Fruit fly (Drosophila melanogaster) whole organism, embryonic: ENCODE measurements around the gene GXIVsPLA2.

ENCODE experiments used
- CG10267 ChIP-seq: fragments of 200-800 bp; sonication (Bioruptor generic); optimal IDR thresholded peaks from 2 replicates; lab custom pipeline; 2018; ENCODE audit warnings: missing biosample characterization, mild to moderate bottlenecking, missing genetic modification characterization, moderate library complexity
- CG10654 ChIP-seq: fragments of 200-800 bp; sonication (Bioruptor generic); optimal IDR thresholded peaks from 2 replicates; lab custom pipeline; 2016; ENCODE audit warnings: missing biosample characterization, missing genetic modification characterization
- CG11398 ChIP-seq: fragments of 200-800 bp; sonication (Bioruptor generic); optimal IDR thresholded peaks from 2 replicates; lab custom pipeline; 2016; ENCODE audit warnings: missing biosample characterization, missing genetic modification characterization
- CG11456 ChIP-seq: fragments of 200-800 bp; sonication (Bioruptor generic); IDR thresholded peaks from 3 replicates; pipeline ENCODE4 v1.3.6; 2022; ENCODE audit warnings: missing biosample characterization, missing genetic modification characterization
- CG11504 ChIP-seq: fragments of 200-800 bp; sonication (Bioruptor generic); optimal IDR thresholded peaks from 3 replicates; lab custom pipeline; 2019; ENCODE audit warnings: missing biosample characterization, mild to moderate bottlenecking, missing genetic modification characterization, moderate library complexity
- CG15601 ChIP-seq: fragments of 200-800 bp; sonication (Bioruptor generic); optimal IDR thresholded peaks from 3 replicates; lab custom pipeline; 2019; ENCODE audit warnings: missing biosample characterization, mild to moderate bottlenecking, missing genetic modification characterization, moderate library complexity
- CG17186 ChIP-seq: fragments of 200-800 bp; sonication (Bioruptor generic); optimal IDR thresholded peaks from 3 replicates; lab custom pipeline; 2017; ENCODE audit warnings: missing biosample characterization, missing genetic modification reagents, missing genetic modification characterization
- CG18619 ChIP-seq: fragments of 200-800 bp; sonication (Bioruptor generic); optimal IDR thresholded peaks from 3 replicates; lab custom pipeline; 2017; ENCODE audit warnings: missing biosample characterization, mild to moderate bottlenecking, missing genetic modification characterization
- CG30020 ChIP-seq: fragments of 200-800 bp; optimal IDR thresholded peaks from 2 replicates; lab custom pipeline; 2019; ENCODE audit warnings: missing biosample characterization, mild to moderate bottlenecking, missing genetic modification characterization, moderate library complexity
- CG8924 ChIP-seq: fragments of 200-800 bp; optimal IDR thresholded peaks from 3 replicates; lab custom pipeline; 2019; ENCODE audit warnings: missing biosample characterization, mild to moderate bottlenecking, missing genetic modification characterization, moderate library complexity
- CG9437 ChIP-seq: fragments of 200-800 bp; sonication (Bioruptor generic); optimal IDR thresholded peaks from 2 replicates; lab custom pipeline; 2018; ENCODE audit warnings: missing biosample characterization, mild to moderate bottlenecking, missing genetic modification characterization
- D19B ChIP-seq: fragments of 200-800 bp; sonication (Bioruptor generic); optimal IDR thresholded peaks from 2 replicates; lab custom pipeline; 2017; ENCODE audit warnings: missing biosample characterization, mild to moderate bottlenecking, missing genetic modification characterization
- Dbx ChIP-seq: fragments of 200-800 bp; sonication (Bioruptor generic); IDR thresholded peaks from 3 replicates; pipeline ENCODE4 v1.3.6; 2022; ENCODE audit warnings: missing biosample characterization, missing genetic modification characterization
- Dll ChIP-seq: fragments of 200-800 bp; sonication (Bioruptor generic); IDR thresholded peaks from 4 replicates; pipeline ENCODE4 v1.3.6; 2022; ENCODE audit warnings: missing biosample characterization, missing genetic modification characterization; ENCODE audit not compliant: partially characterized antibody
- Ets97D ChIP-seq: fragments of 200-800 bp; sonication (Bioruptor generic); optimal IDR thresholded peaks from 3 replicates; lab custom pipeline; 2016; ENCODE audit warnings: missing biosample characterization, missing genetic modification characterization
- HmgD ChIP-seq: fragments of 200-800 bp; sonication (Bioruptor generic); optimal IDR thresholded peaks from 3 replicates; lab custom pipeline; 2016; ENCODE audit warnings: missing biosample characterization, missing genetic modification characterization
- Med ChIP-seq: fragments of 200-800 bp; sonication (Bioruptor generic); peaks from one replicate; lab custom pipeline; 2016; ENCODE audit warnings: missing biosample characterization, missing genetic modification characterization, mild to moderate bottlenecking, inconsistent platforms, moderate library complexity
- Mes4 ChIP-seq: fragments of 200-800 bp; sonication (Bioruptor generic); optimal IDR thresholded peaks from 2 replicates; lab custom pipeline; 2016; ENCODE audit warnings: missing biosample characterization, missing genetic modification characterization
- NK7.1 ChIP-seq: fragments of 200-800 bp; sonication (Bioruptor generic); optimal IDR thresholded peaks from 3 replicates; lab custom pipeline; 2016; ENCODE audit warnings: missing biosample characterization, missing genetic modification characterization
- Nf-YC ChIP-seq: fragments of 200-800 bp; optimal IDR thresholded peaks from 3 replicates; lab custom pipeline; 2019; ENCODE audit warnings: missing biosample characterization, mild to moderate bottlenecking, missing genetic modification characterization, moderate library complexity
- Spps ChIP-seq: fragments of 200-800 bp; sonication (Bioruptor generic); optimal IDR thresholded peaks from 2 replicates; lab custom pipeline; 2018; ENCODE audit warnings: missing biosample characterization, mild to moderate bottlenecking, missing genetic modification characterization
- Xbp1 ChIP-seq: fragments of 200-800 bp; sonication (Bioruptor generic); optimal IDR thresholded peaks from 3 replicates; lab custom pipeline; 2016; ENCODE audit warnings: missing biosample characterization, mild to moderate bottlenecking, missing genetic modification characterization
- YL-1 ChIP-seq: fragments of 200-800 bp; sonication (Bioruptor generic); optimal IDR thresholded peaks from 3 replicates; lab custom pipeline; 2017; ENCODE audit warnings: missing biosample characterization, mild to moderate bottlenecking, missing genetic modification characterization
- amos ChIP-seq: fragments of 200-800 bp; sonication (Bioruptor generic); IDR thresholded peaks from 2 replicates; pipeline ENCODE4 v1.3.6; 2022; ENCODE audit warnings: missing biosample characterization, missing genetic modification characterization; ENCODE audit not compliant: partially characterized antibody
- bab2 ChIP-seq: fragments of 200-800 bp; sonication (Bioruptor generic); optimal IDR thresholded peaks from 2 replicates; lab custom pipeline; 2016; ENCODE audit warnings: missing biosample characterization, missing genetic modification characterization
- bbx ChIP-seq: fragments of 200-800 bp; sonication (Bioruptor generic); IDR thresholded peaks from 2 replicates; pipeline ENCODE4 v1.3.6; 2022; ENCODE audit warnings: missing biosample characterization, missing genetic modification characterization; ENCODE audit not compliant: partially characterized antibody
- crp ChIP-seq, 2 experiments: fragments of 200-800 bp; sonication (Bioruptor generic); optimal IDR thresholded peaks; 2 replicates in 1 of 2; 3 replicates in 1 of 2; lab custom pipeline; 2017; ENCODE audit warnings: missing biosample characterization in 2 of 2, missing genetic modification characterization in 2 of 2, mild to moderate bottlenecking in 1 of 2, moderate library complexity in 1 of 2
- dati ChIP-seq: fragments of 200-800 bp; sonication (Bioruptor generic); IDR thresholded peaks from 2 replicates; pipeline ENCODE4 v1.3.6; 2022; ENCODE audit warnings: missing biosample characterization, missing genetic modification characterization
- fd102C ChIP-seq: fragments of 200-800 bp; sonication (Bioruptor generic); optimal IDR thresholded peaks from 2 replicates; lab custom pipeline; 2018; ENCODE audit warnings: missing biosample characterization, mild to moderate bottlenecking, missing genetic modification characterization, moderate library complexity
- hbn ChIP-seq: fragments of 200-800 bp; sonication (Bioruptor generic); IDR thresholded peaks from 2 replicates; pipeline ENCODE4 v1.3.6; 2022; ENCODE audit warnings: missing biosample characterization, missing genetic modification characterization; ENCODE audit not compliant: partially characterized antibody
- insv ChIP-seq, 2 experiments: fragments of 200-800 bp; sonication (Bioruptor generic); optimal IDR thresholded peaks; 3 replicates each; lab custom pipeline; 2016 to 2018; ENCODE audit warnings: missing biosample characterization in 2 of 2, missing genetic modification characterization in 2 of 2
- kay ChIP-seq: fragments of 200-800 bp; sonication (Bioruptor generic); optimal IDR thresholded peaks from 2 replicates; lab custom pipeline; 2016; ENCODE audit warnings: missing biosample characterization, missing genetic modification characterization
- lola ChIP-seq, 3 experiments: fragments of >200 bp in 2 of 3; fragments of 200-800 bp in 1 of 3; sonication (Bioruptor generic) in 1 of 3; optimal IDR thresholded peaks; 2 replicates each; lab custom pipeline; 2017 to 2019; ENCODE audit warnings: missing biosample characterization in 3 of 3, missing genetic modification characterization in 3 of 3, mild to moderate bottlenecking in 1 of 3, moderate library complexity in 1 of 3
- mirr ChIP-seq: fragments of 200-800 bp; sonication (Bioruptor generic); optimal IDR thresholded peaks from 3 replicates; lab custom pipeline; 2018; ENCODE audit warnings: missing biosample characterization, mild to moderate bottlenecking, missing genetic modification characterization
- onecut ChIP-seq: fragments of 200-800 bp; sonication (Bioruptor generic); IDR thresholded peaks from 2 replicates; pipeline ENCODE4 v1.3.6; 2022; ENCODE audit warnings: missing biosample characterization, missing genetic modification characterization
- pum ChIP-seq: fragments of 200-800 bp; sonication (Bioruptor generic); optimal IDR thresholded peaks from 2 replicates; lab custom pipeline; 2016; ENCODE audit warnings: missing biosample characterization, missing genetic modification characterization
- sna ChIP-seq: fragments of 200-800 bp; sonication (Bioruptor generic); IDR thresholded peaks from 2 replicates; pipeline ENCODE4 v1.3.6; 2022; ENCODE audit warnings: missing biosample characterization, missing genetic modification characterization; ENCODE audit not compliant: partially characterized antibody
- ssp ChIP-seq: fragments of 200-800 bp; sonication (Bioruptor generic); IDR thresholded peaks from 2 replicates; pipeline ENCODE4 v1.3.6; 2022; ENCODE audit warnings: missing biosample characterization, missing genetic modification characterization
- tin ChIP-seq: fragments of 200-800 bp; sonication (Bioruptor generic); optimal IDR thresholded peaks from 3 replicates; lab custom pipeline; 2016; ENCODE audit warnings: missing biosample characterization, missing genetic modification characterization
- tio ChIP-seq: fragments of 200-800 bp; sonication (Bioruptor generic); optimal IDR thresholded peaks from 2 replicates; lab custom pipeline; 2017; ENCODE audit warnings: missing biosample characterization, missing genetic modification characterization, inconsistent platforms
- tna ChIP-seq: fragments of 200-800 bp; sonication (Bioruptor generic); IDR thresholded peaks from 2 replicates; pipeline ENCODE4 v1.3.6; 2022; ENCODE audit warnings: missing biosample characterization, missing genetic modification characterization; ENCODE audit not compliant: partially characterized antibody
- trem ChIP-seq: fragments of 200-800 bp; optimal IDR thresholded peaks from 3 replicates; lab custom pipeline; 2019; ENCODE audit warnings: missing biosample characterization, mild to moderate bottlenecking, missing genetic modification characterization, moderate library complexity
- ttk ChIP-seq: fragments of 200-800 bp; sonication (Bioruptor generic); IDR thresholded peaks from 2 replicates; pipeline ENCODE4 v2.1.2; 2022; ENCODE audit warnings: missing biosample characterization, missing genetic modification characterization
- tup ChIP-seq: fragments of 200-800 bp; sonication (Bioruptor generic); optimal IDR thresholded peaks from 2 replicates; lab custom pipeline; 2016; ENCODE audit warnings: missing biosample characterization, mild to moderate bottlenecking, missing genetic modification characterization, moderate library complexity
- unc-4 ChIP-seq: fragments of 200-800 bp; sonication (Bioruptor generic); IDR thresholded peaks from 2 replicates; pipeline ENCODE4 v1.3.6; 2022; ENCODE audit warnings: missing biosample characterization, missing genetic modification characterization; ENCODE audit not compliant: partially characterized antibody
- vfl ChIP-seq: fragments of 200-800 bp; sonication (Bioruptor generic); optimal IDR thresholded peaks from 2 replicates; lab custom pipeline; 2016; ENCODE audit warnings: missing biosample characterization, missing genetic modification characterization
- zfh2 ChIP-seq: fragments of 200-800 bp; sonication (Bioruptor generic); optimal IDR thresholded peaks from 2 replicates; lab custom pipeline; 2016; ENCODE audit warnings: missing biosample characterization, missing genetic modification characterization

The GXIVsPLA2 gene

DNA sequence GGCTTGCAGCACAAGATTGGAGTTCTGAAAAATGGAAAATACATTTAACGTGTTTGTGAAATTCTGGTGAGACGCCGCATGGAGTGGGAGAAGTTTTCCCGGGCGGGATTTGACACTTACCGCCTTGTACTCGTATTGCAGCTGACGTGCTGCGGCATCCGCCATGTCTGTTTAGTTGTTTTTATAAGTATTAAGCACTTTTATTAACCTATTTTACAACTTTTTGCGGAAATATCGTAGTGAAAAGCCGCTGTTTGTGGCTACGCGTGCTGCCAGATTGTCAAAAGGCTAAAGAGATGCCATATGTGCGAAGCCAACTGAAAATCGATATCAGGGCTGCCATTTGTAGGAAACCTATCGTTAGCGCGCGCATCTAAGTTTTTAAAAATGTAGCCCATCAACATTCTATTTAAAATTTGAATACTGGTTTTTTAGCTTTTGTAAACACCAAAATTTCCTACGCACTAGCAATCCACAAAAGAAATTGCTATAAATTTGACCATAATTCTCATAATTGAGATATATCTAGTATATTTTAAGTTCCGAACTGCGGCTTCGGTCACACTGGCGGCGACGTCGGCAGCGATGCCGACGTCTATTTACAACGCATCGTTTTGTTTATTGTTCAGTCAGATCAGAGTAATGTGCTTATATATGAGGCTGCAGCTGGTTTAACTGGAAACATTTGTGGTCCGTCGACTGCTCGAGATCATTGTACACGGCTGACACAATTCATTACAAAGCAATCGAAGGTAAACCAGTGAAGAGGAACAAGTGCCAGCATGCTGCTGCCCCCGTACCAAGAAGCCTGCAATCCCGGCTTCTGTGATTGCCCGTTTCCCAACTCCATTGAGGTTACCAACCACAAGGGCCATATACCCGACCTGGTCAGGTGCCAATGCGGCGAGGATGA, 12.9 kb downstream of the GXIVsPLA2 start, which contains the start of the genes Brr2 and CG10516 (continued):
- TF ChIP-seq CG10654 (GFP tag; lab: Kevin White, UChicago) (peak; percentile 17), ssp (GFP tag; lab: Robert Waterston, UW) (no peak), dati (GFP tag; lab: Robert Waterston, UW) (no peak), sna (GFP tag; lab: Robert Waterston, UW) (0 out of 2 replicates have a peak, but pooled peaks have one; percentile 32), bbx (GFP tag; lab: Robert Waterston, UW) (no peak), CG11456 (GFP tag; lab: Robert Waterston, UW) (no peak), CG18619 (no peak), Dll (peak; percentile 51; the same call in 2 of the 4 replicates), NK7.1 (no peak), Med (GFP tag; lab: Kevin White, UChicago) (peak; percentile 86), tio (GFP tag; lab: Kevin White, UChicago) (no peak), CG11398 (no peak), tin (GFP tag; lab: Kevin White, UChicago) (peak; percentile 13), unc-4 (GFP tag; lab: Robert Waterston, UW) (peak; percentile 38; the same call in 1 of the 2 replicates), insv (GFP tag; optimal IDR thresholded peaks at IDR 0.05; lab: Kevin White, UChicago) (peak in 1 of 2 experiments; percentile 25), kay (GFP tag; lab: Kevin White, UChicago) (peak; percentile 85), YL-1 (GFP tag; lab: Kevin White, UChicago) (peak; percentile 87), hbn (GFP tag; lab: Robert Waterston, UW) (no peak), Dbx (GFP tag; lab: Robert Waterston, UW) (peak; percentile 36; the same call in 1 of the 3 replicates), D19B (GFP tag; lab: Kevin White, UChicago) (no peak), vfl (GFP tag; lab: Kevin White, UChicago) (no peak), Ets97D (GFP tag; lab: Kevin White, UChicago) (peak; percentile 66), zfh2 (peak; percentile 31), pum (GFP tag; lab: Kevin White, UChicago) (peak; percentile 11), bab2 (GFP tag; lab: Kevin White, UChicago) (peak; percentile 36), mirr (GFP tag; lab: Kevin White, UChicago) (no peak), tna (GFP tag; lab: Robert Waterston, UW) (0 out of 2 replicates have a peak, but pooled peaks have one; percentile 13), CG8924 (tag; lab: Kevin White, UChicago) (peak; percentile 23), crp (GFP tag; optimal IDR thresholded peaks at IDR 0.05; lab: Kevin White, UChicago) (peak in 1 of 2 experiments; percentile 17), ttk (no peak), Spps (no peak), fd102C (GFP tag; lab: Kevin White, UChicago) (no peak), CG10267 (tag; lab: Kevin White, UChicago) (peak; percentile 70), CG30020 (peak; percentile 57), Nf-YC (no peak), CG11504 (tag; lab: Kevin White, UChicago) (no peak), CG15601 (tag; lab: Kevin White, UChicago) (no peak), CG9437 (peak; percentile 7), lola (GFP tag; optimal IDR thresholded peaks at IDR 0.05; lab: Kevin White, UChicago) (peak in 1 of 3 experiments; percentile 31), amos (0 out of 2 replicates have a peak, but pooled peaks have one; percentile 35), HmgD (GFP tag; lab: Kevin White, UChicago) (peak; percentile 23), tup (no peak), CG17186 (GFP tag; lab: Kevin White, UChicago) (peak; percentile 81), Mes4 (GFP tag; lab: Kevin White, UChicago) (no peak), trem (tag; lab: Kevin White, UChicago) (peak; percentile 84), Xbp1 (peak; percentile 43), onecut (GFP tag; lab: Robert Waterston, UW) (peak; percentile 59)
